Fruit fly (Drosophila melanogaster): ENCODE measurements around the gene CG5103.

- no peak for TF ChIP-seq h (optimal IDR thresholded peaks at IDR 0.05)
- no peak for TF ChIP-seq insv (optimal IDR thresholded peaks at IDR 0.05)
- no peak for TF ChIP-seq Sin3A (optimal IDR thresholded peaks at IDR 0.05)
Observed at dm6 chr3L:18334253-18334652, 40.2 kb upstream of the CG5103 start.
